Worm (Caenorhabditis elegans) whole organism, mixed stage, embryonic: ENCODE measurements around the gene fbxb-22.

Experiments
- M03D4.4 ChIP-seq: sonication (generic microtip); optimal IDR thresholded peaks from 2 replicates; lab custom pipeline; 2017; ENCODE audit warnings: mild to moderate bottlenecking, missing genetic modification characterization, missing compliant biosample characterization
- elt-3 ChIP-seq: fragments of 150-350 bp; optimal IDR thresholded peaks from 2 replicates; lab custom pipeline; 2014; ENCODE audit warnings: missing biosample characterization, missing genetic modification characterization
- mab-5 ChIP-seq: fragments of 150-350 bp; optimal IDR thresholded peaks from 2 replicates; lab custom pipeline; 2014; ENCODE audit warnings: missing biosample characterization, missing genetic modification characterization
- nhr-12 ChIP-seq: fragments of 150-350 bp; optimal IDR thresholded peaks from 2 replicates; lab custom pipeline; 2014; ENCODE audit warnings: missing biosample characterization, missing genetic modification characterization
- snpc-4 ChIP-seq: fragments of 150-350 bp; optimal IDR thresholded peaks from 2 replicates; lab custom pipeline; 2014; ENCODE audit warnings: missing biosample characterization, missing genetic modification characterization
- unc-39 ChIP-seq: fragments of 150-350 bp; optimal IDR thresholded peaks from 2 replicates; lab custom pipeline; 2014; ENCODE audit warnings: missing biosample characterization, missing genetic modification characterization

DNA sequence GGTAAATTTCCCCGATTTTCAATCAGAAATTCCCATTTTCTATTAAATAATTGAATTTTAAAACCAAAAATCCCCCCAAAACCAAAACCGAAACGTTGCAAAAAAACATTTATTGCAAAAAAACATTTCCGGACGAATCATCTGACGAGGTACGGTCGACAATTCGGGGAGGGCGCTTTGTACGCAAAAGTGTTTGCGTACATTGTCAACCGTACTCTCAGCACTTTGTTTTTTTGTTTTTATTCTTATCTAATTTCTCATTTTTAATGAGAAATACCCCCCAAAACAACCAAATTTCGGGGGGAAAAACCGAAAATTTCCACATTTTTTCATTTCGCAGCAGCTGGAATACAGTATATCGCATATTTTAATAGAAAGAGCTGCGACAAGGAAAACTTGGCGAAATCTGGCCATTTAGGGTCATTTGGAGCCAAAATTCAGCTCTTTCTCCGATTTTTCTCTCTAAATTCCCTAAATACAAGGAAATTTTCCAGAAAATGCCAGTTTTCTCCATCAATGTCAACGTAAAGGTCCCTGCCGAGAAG is 35.8 kb downstream of the fbxb-22 start, which contains the start of gene mif-1:
- TF ChIP-seq M03D4.4 (no peak), snpc-4 (tag; lab: Kevin White, UChicago) (no peak), elt-3 (no peak), nhr-12 (tag; lab: Kevin White, UChicago) (no peak), unc-39 (tag; lab: Kevin White, UChicago) (no peak), mab-5 (tag; lab: Kevin White, UChicago) (no peak)
